Worm (Caenorhabditis elegans) whole organism, midembryonic: ENCODE results near the gene F41E7.7.

Experiments
- T22C8.4 ChIP-seq: fragments of 200-800 bp; sonication (Bioruptor generic); IDR thresholded peaks from 2 replicates; pipeline ENCODE4 v1.3.6; 2022; ENCODE audit warnings: missing genetic modification characterization, missing compliant biosample characterization
- cog-1 ChIP-seq: sonication (generic microtip); optimal IDR thresholded peaks from 2 replicates; lab custom pipeline; 2016; ENCODE audit warnings: missing genetic modification characterization, missing compliant biosample characterization
- flt-1 ChIP-seq: fragments of 200-800 bp; sonication (Bioruptor generic); IDR thresholded peaks from 2 replicates; pipeline ENCODE4 v1.3.6; 2022; ENCODE audit warnings: missing genetic modification characterization, missing compliant biosample characterization
- klf-2 ChIP-seq: fragments of 200-800 bp; sonication (Bioruptor generic); conservative IDR thresholded peaks from 2 replicates; pipeline ENCODE4 v1.3.6; 2022; ENCODE audit warnings: missing genetic modification reagents, missing genetic modification characterization, missing compliant biosample characterization
- med-1 ChIP-seq: sonication (generic microtip); optimal IDR thresholded peaks from 2 replicates; lab custom pipeline; 2017; ENCODE audit warnings: missing genetic modification characterization, mild to moderate bottlenecking, missing compliant biosample characterization, antibody characterized with exemption, missing genetic modification reagents; ENCODE audit not compliant: insufficient read depth
- ref-1 ChIP-seq: fragments of 200-800 bp; sonication (Bioruptor generic); conservative IDR thresholded peaks from 2 replicates; pipeline ENCODE4 v1.3.6; 2022; ENCODE audit warnings: missing genetic modification reagents, missing genetic modification characterization, missing compliant biosample characterization
- tab-1 ChIP-seq: fragments of 200-800 bp; sonication (Bioruptor generic); IDR thresholded peaks from 2 replicates; pipeline ENCODE4 v1.3.6; 2022; ENCODE audit warnings: missing genetic modification characterization, missing compliant biosample characterization
- ztf-23 ChIP-seq: fragments of 200-800 bp; sonication (Bioruptor generic); IDR thresholded peaks from 2 replicates; pipeline ENCODE4 v1.3.6; 2022; ENCODE audit warnings: missing genetic modification reagents, missing genetic modification characterization, missing compliant biosample characterization
- ztf-29 ChIP-seq: fragments of 200-800 bp; sonication (Bioruptor generic); IDR thresholded peaks from 2 replicates; pipeline ENCODE4 v1.3.6; 2022; ENCODE audit warnings: missing genetic modification reagents, missing genetic modification characterization, missing compliant biosample characterization

The F41E7.7 gene

DNA sequence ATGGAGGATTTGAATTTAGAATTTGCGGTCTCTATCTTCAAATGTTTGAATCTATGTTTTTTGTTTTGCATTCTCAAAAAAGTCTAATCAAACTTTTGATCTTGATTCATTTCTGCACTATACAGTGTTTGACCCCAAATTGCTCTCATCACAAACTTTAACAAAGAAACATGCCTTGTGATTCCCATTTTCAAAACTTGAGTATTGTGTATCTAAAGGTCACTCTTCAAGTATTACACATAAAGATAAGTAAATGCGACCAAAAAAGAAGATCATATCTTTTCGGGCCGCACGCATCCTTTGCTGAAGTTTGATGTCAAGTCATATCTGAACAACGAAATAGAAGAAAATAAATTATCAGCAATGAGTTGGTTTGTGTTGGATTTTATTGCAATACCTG lies 5.7 kb upstream of the F41E7.7 start:
- TF ChIP-seq cog-1 (tag; lab: Kevin White, UChicago) (no peak), klf-2 (GFP tag; lab: Robert Waterston, UW) (no peak), T22C8.4 (GFP tag; lab: Robert Waterston, UW) (no peak), ref-1 (no peak), ztf-23 (GFP tag; lab: Robert Waterston, UW) (no peak), flt-1 (GFP tag; lab: Robert Waterston, UW) (no peak), med-1 (GFP tag; lab: Kevin White, UChicago) (no peak), tab-1 (GFP tag; lab: Robert Waterston, UW) (no peak), ztf-29 (no peak)

- TF ChIP-seq ref-1 (no peak), T22C8.4 (GFP tag; lab: Robert Waterston, UW) (no peak), ztf-23 (GFP tag; lab: Robert Waterston, UW) (no peak), med-1 (GFP tag; lab: Kevin White, UChicago) (no peak), cog-1 (tag; lab: Kevin White, UChicago) (no peak), ztf-29 (no peak), flt-1 (GFP tag; lab: Robert Waterston, UW) (no peak)
Observed at ce11 chrX:10302430-10302829, 5.2 kb upstream of the F41E7.7 start, which contains the start of gene fip-5. Gene fip-5, plus strand, starts transcription at chrX:10302741.

ce11 chrX:10304178-10304577 lies 3.4 kb upstream of the F41E7.7 start, which contains the start of gene fipr-21:
Gene fipr-21, plus strand, starts transcription at chrX:10304529.
- no peak for TF ChIP-seq tab-1 (GFP tag; lab: Robert Waterston, UW)
- TF ChIP-seq flt-1 (GFP tag; lab: Robert Waterston, UW): no peak
- TF ChIP-seq ztf-29: no peak
- TF ChIP-seq klf-2 (GFP tag; lab: Robert Waterston, UW): no peak
- no peak for TF ChIP-seq ztf-23 (GFP tag; lab: Robert Waterston, UW)
- TF ChIP-seq ref-1: no peak
- no peak for TF ChIP-seq med-1 (GFP tag; lab: Kevin White, UChicago)
- no peak for TF ChIP-seq T22C8.4 (GFP tag; lab: Robert Waterston, UW)
- TF ChIP-seq cog-1 (tag; lab: Kevin White, UChicago): no peak

DNA sequence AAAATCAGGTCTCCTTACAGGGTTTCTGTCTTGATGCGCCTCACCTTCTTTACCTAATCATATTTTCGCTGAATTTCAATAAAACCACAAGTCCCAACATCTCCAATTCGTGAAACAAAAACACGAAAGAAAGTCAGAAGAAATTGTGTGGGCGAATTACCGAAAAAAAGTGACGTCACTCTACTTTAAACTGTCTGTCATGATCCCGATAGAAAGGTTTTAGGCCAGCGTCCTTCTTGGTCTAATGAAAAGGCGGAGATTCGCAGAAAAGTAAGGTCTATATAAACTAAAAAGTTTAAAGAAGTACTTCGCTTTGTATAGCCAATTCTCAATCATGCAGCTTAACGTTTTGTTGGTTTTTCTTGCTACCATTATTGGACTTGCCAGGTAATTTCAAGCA lies 1.3 kb upstream of the F41E7.7 start, which contains the start of gene cnc-8:
Gene cnc-8, plus strand, starts transcription at position 307 of the 400 bp plus-strand sequence.
- TF ChIP-seq ztf-29 (no peak), T22C8.4 (GFP tag; lab: Robert Waterston, UW) (no peak), klf-2 (GFP tag; lab: Robert Waterston, UW) (no peak), ref-1 (no peak), cog-1 (tag; lab: Kevin White, UChicago) (no peak), tab-1 (GFP tag; lab: Robert Waterston, UW) (no peak), flt-1 (GFP tag; lab: Robert Waterston, UW) (no peak), ztf-23 (GFP tag; lab: Robert Waterston, UW) (no peak), med-1 (GFP tag; lab: Kevin White, UChicago) (no peak)

- TF ChIP-seq T22C8.4 (GFP tag; lab: Robert Waterston, UW): no peak
- TF ChIP-seq ref-1: no peak
- no peak for TF ChIP-seq cog-1 (tag; lab: Kevin White, UChicago)
- TF ChIP-seq klf-2 (GFP tag; lab: Robert Waterston, UW): no peak
- TF ChIP-seq tab-1 (GFP tag; lab: Robert Waterston, UW): no peak
- no peak for TF ChIP-seq ztf-29
- TF ChIP-seq flt-1 (GFP tag; lab: Robert Waterston, UW): no peak
- no peak for TF ChIP-seq ztf-23 (GFP tag; lab: Robert Waterston, UW)
- TF ChIP-seq med-1 (GFP tag; lab: Kevin White, UChicago): no peak
Observed at ce11 chrX:10306923-10307322, 672 bp upstream of the F41E7.7 start.

DNA sequence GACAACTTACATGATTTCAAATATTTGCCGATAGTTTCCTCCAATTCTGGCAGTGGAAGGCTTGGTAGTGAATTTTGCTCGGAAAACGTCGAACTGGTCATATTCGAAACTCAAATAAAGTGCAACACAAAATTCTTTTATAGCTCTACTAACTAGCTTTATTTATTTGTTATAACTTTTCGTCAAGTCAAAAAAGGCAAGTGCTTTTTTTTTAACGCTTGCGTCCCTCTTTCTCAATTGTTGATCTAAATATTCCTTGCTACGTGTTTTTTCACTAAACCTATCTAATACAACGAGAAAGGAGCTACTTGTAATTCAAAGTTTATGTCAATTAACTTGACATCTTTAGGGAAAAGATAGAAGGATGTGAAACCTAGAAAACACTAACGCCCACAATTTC lies 2.8 kb downstream of the F41E7.7 start, which contains the start of gene F41E7.6:
Gene F41E7.6, minus strand, starts transcription at position 101 of the 400 bp plus-strand sequence.
- no peak for TF ChIP-seq med-1 (GFP tag; lab: Kevin White, UChicago)
- no peak for TF ChIP-seq klf-2 (GFP tag; lab: Robert Waterston, UW)
- TF ChIP-seq ref-1: no peak
- TF ChIP-seq flt-1 (GFP tag; lab: Robert Waterston, UW): no peak
- no peak for TF ChIP-seq ztf-23 (GFP tag; lab: Robert Waterston, UW)
- no peak for TF ChIP-seq ztf-29
- no peak for TF ChIP-seq tab-1 (GFP tag; lab: Robert Waterston, UW)
- TF ChIP-seq T22C8.4 (GFP tag; lab: Robert Waterston, UW): no peak

DNA sequence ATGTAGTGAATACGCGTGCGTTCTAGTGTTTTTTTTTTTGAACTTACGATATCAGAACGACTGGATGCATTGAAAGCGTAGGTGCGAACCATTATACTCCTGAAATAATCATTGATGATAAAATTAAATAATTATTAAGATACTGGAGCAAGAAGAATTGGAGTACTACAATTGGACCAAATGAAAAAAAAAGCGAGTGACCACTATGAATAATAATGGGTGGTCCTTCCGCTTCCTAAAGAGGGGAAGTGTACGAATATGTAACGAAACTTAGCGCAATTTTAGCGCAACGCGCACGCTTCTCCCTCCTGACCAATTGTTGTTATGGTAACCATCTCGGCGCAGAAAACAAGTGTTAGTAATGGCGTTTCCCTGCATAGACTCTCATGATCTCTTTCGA lies 8.3 kb downstream of the F41E7.7 start, which contains the start of gene F41E7.9:
Gene F41E7.9, minus strand, starts transcription at position 101 of the 400 bp plus-strand sequence.
- TF ChIP-seq tab-1 (GFP tag; lab: Robert Waterston, UW): no peak

ce11 chrX:10317565-10317964 lies 10.0 kb downstream of the F41E7.7 start, which contains the start of gene R07E3.6:
Gene R07E3.6, plus strand, starts transcription at chrX:10317722.
- TF ChIP-seq tab-1 (GFP tag; lab: Robert Waterston, UW) (no peak), ztf-23 (GFP tag; lab: Robert Waterston, UW) (no peak)

ce11 chrX:10318437-10318836 lies 10.8 kb downstream of the F41E7.7 start:
- TF ChIP-seq ztf-29 (no peak), tab-1 (GFP tag; lab: Robert Waterston, UW) (no peak), ztf-23 (GFP tag; lab: Robert Waterston, UW) (no peak), klf-2 (GFP tag; lab: Robert Waterston, UW) (no peak), ref-1 (no peak), flt-1 (GFP tag; lab: Robert Waterston, UW) (no peak)

DNA sequence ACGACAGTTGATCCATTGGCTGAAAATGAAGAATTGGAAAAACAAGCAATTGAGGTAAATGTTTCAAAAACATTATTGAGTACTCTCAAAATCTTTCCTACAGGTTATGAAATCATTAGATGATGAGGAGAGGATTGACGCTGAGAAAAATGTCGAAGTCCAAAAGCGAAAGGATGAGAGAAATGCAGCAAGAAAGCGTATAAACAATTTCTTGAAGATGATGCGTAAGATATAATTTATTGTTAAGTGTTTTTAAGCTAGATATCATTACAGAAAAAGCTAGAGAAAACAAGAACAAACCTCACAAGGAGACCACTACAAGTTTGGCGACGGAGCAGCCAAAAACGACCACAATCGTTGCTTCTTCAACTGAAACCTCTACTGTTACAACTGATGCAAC lies 12.1 kb downstream of the F41E7.7 start:
- no peak for TF ChIP-seq med-1 (GFP tag; lab: Kevin White, UChicago)
- TF ChIP-seq ztf-23 (GFP tag; lab: Robert Waterston, UW): no peak
- no peak for TF ChIP-seq T22C8.4 (GFP tag; lab: Robert Waterston, UW)
- TF ChIP-seq ref-1: no peak
- TF ChIP-seq cog-1 (tag; lab: Kevin White, UChicago): no peak
- no peak for TF ChIP-seq flt-1 (GFP tag; lab: Robert Waterston, UW)
- no peak for TF ChIP-seq tab-1 (GFP tag; lab: Robert Waterston, UW)
- TF ChIP-seq ztf-29: no peak
- no peak for TF ChIP-seq klf-2 (GFP tag; lab: Robert Waterston, UW)
